Worm (Caenorhabditis elegans) whole organism, L4/young adult: ENCODE measurements around the gene fbxb-43.

Experiments used
- dao-5 ChIP-seq: sonication (generic microtip); optimal IDR thresholded peaks from 2 replicates; lab custom pipeline; 2016; ENCODE audit warnings: missing genotype, missing genetic modification characterization, moderate library complexity, missing compliant biosample characterization
- him-1 ChIP-seq: sonication (generic microtip); optimal IDR thresholded peaks from 2 replicates; lab custom pipeline; 2016; ENCODE audit warnings: missing genotype, missing genetic modification reagents, missing genetic modification characterization, missing compliant biosample characterization

ce11 chrII:1490813-1491212 lies 45.2 kb upstream of the fbxb-43 start:
- TF ChIP-seq him-1 (no peak), dao-5 (tag; lab: Kevin White, UChicago) (no peak)
